Fruit fly (Drosophila melanogaster): ENCODE measurements around the gene gfzf.

gfzf gene

DNA sequence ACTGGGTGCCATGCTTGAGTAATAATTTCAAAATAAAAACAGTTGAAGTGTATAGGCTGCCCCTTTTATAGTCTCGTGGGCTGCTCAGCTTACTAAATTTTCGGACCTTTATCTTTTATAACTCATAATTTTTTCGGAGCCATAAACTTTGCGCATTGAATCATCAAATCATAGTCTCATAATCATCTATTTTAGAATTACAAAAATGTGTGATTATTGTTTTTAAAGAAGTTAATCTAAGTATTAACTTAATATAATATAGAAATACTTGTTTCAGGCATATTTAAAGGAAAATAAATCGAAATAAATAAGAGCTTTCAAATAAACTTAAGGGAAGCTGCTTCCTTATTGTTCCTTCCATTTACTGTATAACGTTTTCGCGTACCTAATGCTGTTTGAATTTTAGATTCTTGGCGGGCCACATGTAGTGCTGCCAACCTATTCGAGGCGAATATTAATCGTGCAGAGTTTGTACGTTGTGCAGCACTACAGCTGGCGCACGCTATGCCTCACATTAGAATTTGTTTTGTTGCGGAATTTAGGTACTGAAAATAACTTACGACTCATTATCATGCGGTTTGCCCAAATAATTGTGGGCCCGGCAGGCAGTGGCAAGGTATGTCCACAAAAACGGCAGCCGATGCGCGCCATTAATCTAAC lies 6.4 kb downstream of the gfzf start, which contains the start of the genes CG14610 and CG2656 (continued):
- TF ChIP-seq ss (GFP tag; optimal IDR thresholded peaks at IDR 0.05) (no peak), CG8319 (GFP tag; optimal IDR thresholded peaks at IDR 0.05) (no peak), CG6163 (GFP tag; IDR thresholded peaks at IDR 0.05) (no peak), fkh (GFP tag; optimal IDR thresholded peaks at IDR 0.05) (no peak), Smox (GFP tag; optimal IDR thresholded peaks at IDR 0.05) (no peak), CG3919 (GFP tag; optimal IDR thresholded peaks at IDR 0.05) (peak; percentile 88), CG31627 (GFP tag; optimal IDR thresholded peaks at IDR 0.05) (peak; percentile 82), esn (GFP tag; optimal IDR thresholded peaks at IDR 0.05) (peak; percentile 82), CG3032 (tag; optimal IDR thresholded peaks at IDR 0.05) (peak; percentile 36), topi (GFP tag; optimal IDR thresholded peaks at IDR 0.05) (peak; percentile 69), fd85E (GFP tag; optimal IDR thresholded peaks at IDR 0.05) (no peak), dac (GFP tag; optimal IDR thresholded peaks at IDR 0.05) (peak; percentile 45), vri (GFP tag; optimal IDR thresholded peaks at IDR 0.05) (no peak), CG15336 (GFP tag; IDR thresholded peaks at IDR 0.05) (peak; percentile 28; the same call in 1 of the 2 replicates), CG10669 (GFP tag; optimal IDR thresholded peaks at IDR 0.05) (no peak), Sox102F (GFP tag; optimal IDR thresholded peaks at IDR 0.05) (no peak), CG1621 (tag; optimal IDR thresholded peaks at IDR 0.05) (no peak), Lpt (GFP tag; optimal IDR thresholded peaks at IDR 0.05) (no peak)

DNA sequence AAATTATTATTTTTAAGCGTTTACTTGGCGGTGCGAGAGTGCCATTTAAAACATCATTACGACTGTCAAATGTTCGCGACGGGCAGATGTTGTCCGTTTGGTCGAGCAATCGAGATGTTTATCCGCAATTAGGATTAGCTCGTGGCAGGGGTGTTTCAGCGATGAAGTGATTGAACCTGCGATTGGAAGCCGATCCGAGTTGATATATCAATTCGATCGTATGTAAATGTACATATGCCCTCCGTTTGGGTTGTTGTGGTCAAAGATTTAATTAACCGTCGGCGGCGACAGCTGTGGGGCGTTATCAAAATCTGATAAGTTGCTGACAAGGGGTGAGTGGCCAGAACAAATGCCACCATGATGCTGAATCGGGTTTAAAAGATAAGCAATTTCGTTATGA lies 8.2 kb downstream of the gfzf start:
- TF ChIP-seq svp (GFP tag) = peak; percentile 78
- no peak for TF ChIP-seq Eip78C (GFP tag)

DNA sequence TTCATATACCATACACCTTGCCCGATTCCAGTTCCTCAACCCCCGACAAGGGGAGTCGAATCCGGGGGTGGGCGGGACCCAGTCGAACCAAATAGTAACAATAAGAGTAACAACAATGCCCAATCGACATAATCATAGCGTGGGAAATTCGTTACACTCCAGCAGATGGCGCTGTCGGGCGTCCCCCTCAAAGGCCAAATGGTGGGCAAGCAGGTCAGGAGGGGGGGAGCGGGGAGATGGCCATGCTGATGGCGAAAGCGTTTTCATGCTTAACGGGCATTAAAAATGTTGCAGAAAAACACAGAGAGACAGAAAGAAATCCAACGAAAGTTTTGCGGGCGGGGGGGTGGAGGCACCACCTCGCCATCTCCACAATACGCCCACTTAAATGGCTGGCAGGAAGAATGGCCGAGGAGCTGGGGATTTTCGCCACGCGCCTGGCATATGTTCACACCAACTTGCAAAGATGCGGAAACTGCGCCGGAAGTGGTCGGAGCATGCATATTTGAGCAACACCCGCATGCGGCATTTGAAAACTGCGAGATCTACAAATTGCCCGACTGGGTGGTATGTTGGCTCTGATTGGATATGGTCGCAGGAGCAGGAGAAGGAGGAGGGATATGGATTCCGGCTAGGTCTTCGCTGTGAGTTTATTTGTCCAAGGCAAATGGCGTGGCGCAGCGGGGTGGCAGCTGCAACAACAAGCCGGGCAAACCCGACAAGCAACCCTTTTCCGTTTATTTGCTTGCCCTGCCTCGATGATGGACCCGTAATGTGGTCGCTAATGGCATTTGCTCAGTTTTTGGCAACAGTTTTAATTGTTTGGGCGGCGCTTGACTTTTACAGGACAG lies 11.4 kb downstream of the gfzf start:
- TF ChIP-seq Eip78C (GFP tag) (no peak), acj6 (GFP tag; optimal IDR thresholded peaks at IDR 0.05) (no peak), CG3032 (tag; optimal IDR thresholded peaks at IDR 0.05) (no peak), Sox102F (GFP tag; optimal IDR thresholded peaks at IDR 0.05) (no peak), Gug (GFP tag; IDR thresholded peaks at IDR 0.05) (no peak), CG11294 (GFP tag; IDR thresholded peaks at IDR 0.05) (no peak), CG10669 (GFP tag; optimal IDR thresholded peaks at IDR 0.05) (no peak), CG32006 (GFP tag; optimal IDR thresholded peaks at IDR 0.05) (no peak), Hr39 (GFP tag; optimal IDR thresholded peaks at IDR 0.05) (no peak), ss (GFP tag; optimal IDR thresholded peaks at IDR 0.05) (no peak), CG6163 (GFP tag; IDR thresholded peaks at IDR 0.05) (no peak)

- TF ChIP-seq Hr4 (GFP tag; optimal IDR thresholded peaks at IDR 0.05) (no peak), CG3919 (GFP tag; optimal IDR thresholded peaks at IDR 0.05) (no peak), CG6163 (GFP tag; IDR thresholded peaks at IDR 0.05) (no peak)
Measured at dm6 chr3R:7138058-7138457, 12.7 kb downstream of the gfzf start.

DNA sequence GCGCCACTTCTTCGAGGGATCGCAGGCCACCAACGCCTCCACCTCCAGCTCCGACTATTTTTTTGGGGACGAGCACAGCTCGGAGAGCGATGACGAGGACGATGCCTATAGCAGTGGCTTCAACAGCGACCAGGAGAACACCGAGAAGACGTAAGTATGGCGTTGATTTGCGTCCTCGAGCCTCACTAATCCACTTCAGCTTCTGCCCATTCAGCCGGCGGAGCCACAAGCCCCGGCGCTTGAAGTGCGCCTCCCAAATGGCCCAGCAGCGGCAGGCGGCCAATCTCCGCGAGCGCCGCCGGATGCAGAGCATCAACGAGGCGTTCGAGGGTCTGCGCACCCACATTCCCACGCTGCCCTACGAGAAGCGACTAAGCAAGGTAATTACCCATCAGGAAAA lies 13.6 kb downstream of the gfzf start:
- no peak for TF ChIP-seq topi (GFP tag; optimal IDR thresholded peaks at IDR 0.05)
- TF ChIP-seq CG10631 (GFP tag; optimal IDR thresholded peaks at IDR 0.05) = no peak
- no peak for TF ChIP-seq esn (GFP tag; optimal IDR thresholded peaks at IDR 0.05)
- no peak for TF ChIP-seq Eip75B (GFP tag; optimal IDR thresholded peaks at IDR 0.05)
- no peak for TF ChIP-seq lz (GFP tag; optimal IDR thresholded peaks at IDR 0.05)
- TF ChIP-seq CG1621 (tag; optimal IDR thresholded peaks at IDR 0.05) = no peak
- TF ChIP-seq fkh (GFP tag; optimal IDR thresholded peaks at IDR 0.05) = no peak
- no peak for TF ChIP-seq CG8119 (GFP tag; IDR thresholded peaks at IDR 0.05)
- TF ChIP-seq Sox14 (GFP tag; optimal IDR thresholded peaks at IDR 0.05) = no peak
- no peak for TF ChIP-seq salr (GFP tag; optimal IDR thresholded peaks at IDR 0.05)
- no peak for TF ChIP-seq fd59A (GFP tag; optimal IDR thresholded peaks at IDR 0.05)
- no peak for TF ChIP-seq cyc (GFP tag; optimal IDR thresholded peaks at IDR 0.05)
